Worm (Caenorhabditis elegans): Measurements from ENCODE around the gene ubxn-6.

- TF ChIP-seq syd-9 (tag; optimal IDR thresholded peaks at IDR 0.05) (no peak), ama-1 (optimal IDR thresholded peaks at IDR 0.05) (no peak), nhr-11 (tag; optimal IDR thresholded peaks at IDR 0.05) (no peak), rnt-1 (tag; optimal IDR thresholded peaks at IDR 0.05) (no peak), fkh-10 (GFP tag; optimal IDR thresholded peaks at IDR 0.05) (no peak), ref-2 (tag; optimal IDR thresholded peaks at IDR 0.05) (no peak)
These were observed 17.9 kb upstream of the ubxn-6 start, which contains the start of gene mpz-4 for ce11 chrIV:4827219-4827618.

Measured in whole organism, late embryonic.